Worm (Caenorhabditis elegans): ENCODE results near the gene Y57G11C.51.

DNA sequence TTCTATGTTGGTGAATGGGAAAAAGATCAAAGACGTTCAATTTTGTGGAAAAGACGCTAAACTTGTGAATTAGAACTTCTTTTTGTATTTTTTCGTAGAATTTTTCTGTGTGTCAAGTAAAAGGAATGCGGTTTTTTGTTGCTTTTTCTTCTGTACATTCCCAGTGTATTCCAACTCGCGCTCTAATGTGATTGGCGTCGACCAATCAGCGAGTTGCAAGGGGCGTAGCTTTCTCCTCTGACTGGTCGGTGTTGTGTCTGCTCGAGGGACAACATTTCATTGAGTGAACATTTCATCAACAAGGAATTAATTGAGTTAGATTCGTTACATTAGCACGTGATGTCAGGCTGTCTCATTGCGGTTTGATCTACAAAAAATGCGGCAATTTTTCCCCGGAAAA, 26.6 kb upstream of the Y57G11C.51 start:
- TF ChIP-seq ref-1 (GFP tag; conservative IDR thresholded peaks at IDR 0.05) (no peak), flt-1 (GFP tag; IDR thresholded peaks at IDR 0.05) (no peak), T22C8.4 (GFP tag; IDR thresholded peaks at IDR 0.05) (no peak), ztf-23 (GFP tag; IDR thresholded peaks at IDR 0.05) (no peak)

All from whole organism, midembryonic.